Fruit fly (Drosophila melanogaster): ENCODE data around the gene CG32473.

CG32473 gene

dm6 chr3R:13264061-13264661 lies 38.3 kb upstream of the CG32473 start, which contains the start of gene Ravus (continued):
- TF ChIP-seq Dp (GFP tag; optimal IDR thresholded peaks at IDR 0.05) (peak; percentile 68), CG32767 (GFP tag; IDR thresholded peaks at IDR 0.05) (no peak), Mes4 (GFP tag; optimal IDR thresholded peaks at IDR 0.05) (peak; percentile 9), Hey (tag; optimal IDR thresholded peaks at IDR 0.05) (no peak), tup (GFP tag; optimal IDR thresholded peaks at IDR 0.05) (no peak), CG18262 (tag; optimal IDR thresholded peaks at IDR 0.05) (no peak), exex (tag; optimal IDR thresholded peaks at IDR 0.05) (no peak), HLHmδ (GFP tag; optimal IDR thresholded peaks at IDR 0.05) (no peak), mirr (GFP tag; optimal IDR thresholded peaks at IDR 0.05) (no peak), rib (GFP tag; IDR thresholded peaks at IDR 0.05) (no peak), seq (GFP tag; IDR thresholded peaks at IDR 0.05) (no peak), tll (GFP tag; optimal IDR thresholded peaks at IDR 0.05) (peak in 1 of 2 experiments; percentile 26), Sry-δ (GFP tag; optimal IDR thresholded peaks at IDR 0.05) (peak; percentile 37), Jarid2 (GFP tag; optimal IDR thresholded peaks at IDR 0.05) (no peak), twi (tag; optimal IDR thresholded peaks at IDR 0.05) (peak; percentile 53), CG17385 (GFP tag; optimal IDR thresholded peaks at IDR 0.05) (no peak), Dbx (GFP tag; IDR thresholded peaks at IDR 0.05) (peak; percentile 49; the same call in 2 of the 3 replicates), CG1024 (GFP tag; IDR thresholded peaks at IDR 0.05) (no peak), MBD-R2 (GFP tag; IDR thresholded peaks at IDR 0.05) (peak; percentile 60; the same call in 1 of the 2 replicates), al (GFP tag; IDR thresholded peaks at IDR 0.05) (no peak), prd (optimal IDR thresholded peaks at IDR 0.05) (no peak), prd (GFP tag; IDR thresholded peaks at IDR 0.05) (peak; percentile 58; the same call in 2 of the 3 replicates), Nf-YC (tag; optimal IDR thresholded peaks at IDR 0.05) (peak; percentile 55), HHEX (GFP tag; optimal IDR thresholded peaks at IDR 0.05) (no peak), en (GFP tag; optimal IDR thresholded peaks at IDR 0.05) (no peak), Rx (GFP tag; IDR thresholded peaks at IDR 0.05) (no peak), CG2678 (tag; optimal IDR thresholded peaks at IDR 0.05) (no peak), CG18476 (GFP tag; optimal IDR thresholded peaks at IDR 0.05) (no peak), Side (GFP tag; optimal IDR thresholded peaks at IDR 0.05) (peak; percentile 23), CG42726 (GFP tag; IDR thresholded peaks at IDR 0.05; ENCODE audit: partially characterized antibody) (no peak), pum (GFP tag; optimal IDR thresholded peaks at IDR 0.05) (peak; percentile 33), nerfin-1 (tag; optimal IDR thresholded peaks at IDR 0.05) (no peak), CG8290 (GFP tag; optimal IDR thresholded peaks at IDR 0.05) (no peak), CG8290 (tag; optimal IDR thresholded peaks at IDR 0.05) (no peak), NfI (GFP tag; optimal IDR thresholded peaks at IDR 0.05) (peak; percentile 34), trem (tag; optimal IDR thresholded peaks at IDR 0.05) (peak; percentile 57), nom (GFP tag; optimal IDR thresholded peaks at IDR 0.05) (no peak), pros (GFP tag; optimal IDR thresholded peaks at IDR 0.05) (no peak), CG1792 (GFP tag; optimal IDR thresholded peaks at IDR 0.05) (peak; percentile 19), gem (tag; optimal IDR thresholded peaks at IDR 0.05) (no peak), corto (GFP tag; optimal IDR thresholded peaks at IDR 0.05) (no peak), wor (GFP tag; IDR thresholded peaks at IDR 0.05) (no peak), dmrt11E (tag; optimal IDR thresholded peaks at IDR 0.05) (peak; percentile 29), tap (tag; optimal IDR thresholded peaks at IDR 0.05) (no peak), sob (GFP tag; IDR thresholded peaks at IDR 0.05) (peak; percentile 52; the same call in 1 of the 2 replicates), D19B (GFP tag; optimal IDR thresholded peaks at IDR 0.05) (no peak), emc (GFP tag; optimal IDR thresholded peaks at IDR 0.05) (no peak), Rfx (GFP tag; IDR thresholded peaks at IDR 0.05) (peak; percentile 54; the same call in 1 of the 2 replicates), CG11247 (GFP tag; IDR thresholded peaks at IDR 0.05) (no peak), abd-A (tag; optimal IDR thresholded peaks at IDR 0.05) (no peak)
